Worm (Caenorhabditis elegans) whole organism, L1 larva: ENCODE results near the gene T02H6.10.

Source experiments
- F16B12.6 ChIP-seq: fragments of 150-350 bp; optimal IDR thresholded peaks from 2 replicates; lab custom pipeline; 2014; ENCODE audit warnings: missing biosample characterization, missing genetic modification characterization
- Y116A8C.19 ChIP-seq: sonication (generic microtip); optimal IDR thresholded peaks from 2 replicates; lab custom pipeline; 2016; ENCODE audit warnings: missing compliant biosample characterization, missing genetic modification characterization, borderline replicate concordance
- blmp-1 ChIP-seq: fragments of 150-350 bp; optimal IDR thresholded peaks from 2 replicates; lab custom pipeline; 2014; ENCODE audit warnings: missing biosample characterization, missing genetic modification characterization
- ceh-88 ChIP-seq: fragments of 200-800 bp; sonication (Bioruptor generic); IDR thresholded peaks from 2 replicates; pipeline ENCODE4 v1.3.6; 2022; ENCODE audit warnings: missing genetic modification characterization, missing compliant biosample characterization
- dsc-1 ChIP-seq: sonication (generic microtip); optimal IDR thresholded peaks from 2 replicates; lab custom pipeline; 2016; ENCODE audit warnings: mild to moderate bottlenecking, missing genetic modification characterization, missing compliant biosample characterization
- efl-1 ChIP-seq, 4 experiments: fragments of 150-350 bp; optimal IDR thresholded peaks in 3 of 4; peaks in 1 of 4; 1 replicate in 1 of 4; 2 replicates in 3 of 4; lab custom pipeline; 2014; ENCODE audit warnings: missing biosample characterization in 2 of 4, missing genetic modification characterization in 2 of 4, missing genetic modification reagents in 2 of 4
- egl-27 ChIP-seq, 2 experiments: fragments of 150-350 bp in 1 of 2; sonication (generic microtip); optimal IDR thresholded peaks; 3 replicates each; lab custom pipeline; 2017 to 2018; ENCODE audit warnings: missing biosample characterization in 2 of 2, missing genetic modification characterization in 2 of 2, missing genetic modification reagents in 2 of 2
- elt-3 ChIP-seq, 6 experiments: fragments of 150-350 bp in 1 of 6; sonication (generic microtip); optimal IDR thresholded peaks; 2 replicates each; lab custom pipeline; 2017 to 2018; ENCODE audit warnings: missing biosample characterization in 6 of 6, missing genetic modification characterization in 6 of 6, inconsistent platforms in 1 of 6
- ets-5 ChIP-seq: fragments of 200-800 bp; sonication (Bioruptor generic); IDR thresholded peaks from 2 replicates; pipeline ENCODE4 v1.3.6; 2022; ENCODE audit warnings: missing genetic modification characterization, missing compliant biosample characterization
- fkh-10 ChIP-seq: sonication (generic microtip); optimal IDR thresholded peaks from 2 replicates; lab custom pipeline; 2017; ENCODE audit warnings: missing biosample characterization, missing genetic modification reagents, missing genetic modification characterization
- fkh-4 ChIP-seq: sonication (generic microtip); optimal IDR thresholded peaks from 2 replicates; lab custom pipeline; 2016; ENCODE audit warnings: missing compliant biosample characterization, missing genetic modification characterization, borderline replicate concordance
- hlh-4 ChIP-seq: sonication (generic microtip); optimal IDR thresholded peaks from 2 replicates; lab custom pipeline; 2016; ENCODE audit warnings: mild to moderate bottlenecking, missing genetic modification characterization, missing compliant biosample characterization
- hpl-2 ChIP-seq: fragments of 150-350 bp; optimal IDR thresholded peaks from 2 replicates; lab custom pipeline; 2014; ENCODE audit warnings: missing biosample characterization, missing genetic modification reagents, missing genetic modification characterization
- irx-1 ChIP-seq: sonication (generic microtip); optimal IDR thresholded peaks from 2 replicates; lab custom pipeline; 2016; ENCODE audit warnings: missing genetic modification characterization, missing compliant biosample characterization
- lin-13 ChIP-seq: fragments of 150-350 bp; optimal IDR thresholded peaks from 2 replicates; lab custom pipeline; 2014; ENCODE audit warnings: missing biosample characterization, missing genetic modification reagents, missing genetic modification characterization
- lin-14 ChIP-seq: fragments of 200-800 bp; sonication (Bioruptor generic); optimal IDR thresholded peaks from 2 replicates; lab custom pipeline; 2018; ENCODE audit warnings: mild to moderate bottlenecking, missing genetic modification characterization, moderate library complexity, missing compliant biosample characterization
- lin-15B ChIP-seq: fragments of 150-350 bp; sonication (generic microtip); optimal IDR thresholded peaks from 3 replicates; lab custom pipeline; 2014; ENCODE audit warnings: missing biosample characterization, missing genetic modification characterization
- mdl-1 ChIP-seq, 2 experiments: fragments of 150-350 bp; optimal IDR thresholded peaks; 2 replicates each; lab custom pipeline; 2014 to 2017; ENCODE audit warnings: missing biosample characterization in 2 of 2, missing genetic modification characterization in 2 of 2, inconsistent platforms in 1 of 2
- nhr-19 ChIP-seq: fragments of 200-800 bp; sonication (Bioruptor generic); conservative IDR thresholded peaks from 2 replicates; pipeline ENCODE4 v1.3.6; 2022; ENCODE audit warnings: missing genetic modification characterization, missing compliant biosample characterization
- nhr-20 ChIP-seq: sonication (generic microtip); optimal IDR thresholded peaks from 2 replicates; lab custom pipeline; 2016; ENCODE audit warnings: mild to moderate bottlenecking, missing genetic modification characterization, missing compliant biosample characterization
- nhr-28 ChIP-seq: fragments of 150-350 bp; optimal IDR thresholded peaks from 2 replicates; lab custom pipeline; 2014; ENCODE audit warnings: missing biosample characterization, missing genetic modification characterization
- nhr-47 ChIP-seq: sonication (generic microtip); optimal IDR thresholded peaks from 2 replicates; lab custom pipeline; 2016; ENCODE audit warnings: mild to moderate bottlenecking, missing genetic modification characterization, moderate library complexity, missing compliant biosample characterization
- nhr-71 ChIP-seq: sonication (generic microtip); optimal IDR thresholded peaks from 2 replicates; lab custom pipeline; 2016; ENCODE audit warnings: mild to moderate bottlenecking, missing genetic modification characterization, moderate library complexity, missing compliant biosample characterization
- nhr-76 ChIP-seq: sonication (generic microtip); optimal IDR thresholded peaks from 2 replicates; lab custom pipeline; 2017; ENCODE audit warnings: missing biosample characterization, missing genetic modification characterization
- nhr-90 ChIP-seq: sonication (generic microtip); optimal IDR thresholded peaks from 2 replicates; lab custom pipeline; 2016; ENCODE audit warnings: mild to moderate bottlenecking, missing genetic modification characterization, missing compliant biosample characterization; ENCODE audit not compliant: poor library complexity
- pax-3 ChIP-seq: fragments of 200-800 bp; sonication (Bioruptor generic); optimal IDR thresholded peaks from 2 replicates; lab custom pipeline; 2018; ENCODE audit warnings: mild to moderate bottlenecking, missing genetic modification characterization, moderate library complexity, missing compliant biosample characterization
- rnt-1 ChIP-seq: sonication (generic microtip); optimal IDR thresholded peaks from 2 replicates; lab custom pipeline; 2016; ENCODE audit warnings: mild to moderate bottlenecking, missing genetic modification characterization, moderate library complexity, missing compliant biosample characterization
- skn-1 ChIP-seq: fragments of 150-350 bp; optimal IDR thresholded peaks from 2 replicates; lab custom pipeline; 2014; ENCODE audit warnings: missing biosample characterization, missing genetic modification characterization
- snpc-4 ChIP-seq: fragments of 150-350 bp; optimal IDR thresholded peaks from 2 replicates; lab custom pipeline; 2014; ENCODE audit warnings: missing biosample characterization, missing genetic modification characterization
- snu-23 ChIP-seq: sonication (generic microtip); optimal IDR thresholded peaks from 2 replicates; lab custom pipeline; 2016; ENCODE audit warnings: missing genetic modification characterization, missing compliant biosample characterization
- sox-4 ChIP-seq: sonication (generic microtip); optimal IDR thresholded peaks from 2 replicates; lab custom pipeline; 2016; ENCODE audit warnings: missing genetic modification characterization, missing compliant biosample characterization
- tlp-1 ChIP-seq: fragments of 150-350 bp; optimal IDR thresholded peaks from 2 replicates; lab custom pipeline; 2014; ENCODE audit warnings: missing biosample characterization, missing genetic modification characterization
- unc-62 ChIP-seq: fragments of 150-350 bp; optimal IDR thresholded peaks from 2 replicates; lab custom pipeline; 2014; ENCODE audit warnings: missing biosample characterization, missing genetic modification reagents, missing genetic modification characterization
- unc-98 ChIP-seq: fragments of 200-800 bp; sonication (Bioruptor generic); IDR thresholded peaks from 2 replicates; pipeline ENCODE4 v1.3.6; 2022; ENCODE audit warnings: missing genetic modification characterization, missing compliant biosample characterization
- zip-4 ChIP-seq: fragments of 200-800 bp; sonication (Bioruptor generic); optimal IDR thresholded peaks from 2 replicates; lab custom pipeline; 2018; ENCODE audit warnings: mild to moderate bottlenecking, missing genetic modification characterization, moderate library complexity, missing compliant biosample characterization
- ztf-11 ChIP-seq, 2 experiments: sonication (generic microtip); optimal IDR thresholded peaks; 2 replicates each; lab custom pipeline; 2016 to 2017; ENCODE audit warnings: missing genetic modification characterization in 2 of 2, missing biosample characterization in 1 of 2, missing compliant biosample characterization in 1 of 2
- ztf-4 ChIP-seq: fragments of 150-350 bp; optimal IDR thresholded peaks from 2 replicates; lab custom pipeline; 2014; ENCODE audit warnings: missing biosample characterization, missing genetic modification characterization

T02H6.10 gene

DNA sequence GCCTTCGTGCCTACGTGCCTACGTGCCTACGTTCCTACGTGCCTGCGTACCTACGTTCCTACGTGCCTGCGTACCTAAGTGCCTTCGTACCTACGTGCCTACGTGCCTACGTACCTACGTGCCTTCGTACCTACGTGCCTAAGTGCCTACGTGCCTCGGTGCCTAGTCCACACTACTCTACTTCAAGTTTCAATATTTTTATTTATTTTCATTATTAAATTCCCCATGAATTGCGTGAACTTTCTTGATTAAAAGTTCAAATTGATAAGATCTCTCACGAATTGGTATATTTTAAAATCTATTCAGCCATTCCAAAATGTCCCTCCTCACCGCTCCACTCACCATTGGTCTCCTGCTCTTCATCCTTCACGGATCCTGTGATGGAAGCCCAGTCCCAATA, 6.4 kb downstream of the T02H6.10 start, which contains the start of gene Y39F10C.3:
TSS of gene Y39F10C.3 (plus strand) at position 301 of the 400 bp plus-strand sequence.
- TF ChIP-seq nhr-76 (tag; lab: Kevin White, UChicago) (no peak), irx-1 (tag; lab: Kevin White, UChicago) (no peak), lin-15B (tag; lab: Kevin White, UChicago) (no peak), egl-27 (tag; optimal IDR thresholded peaks at IDR 0.05; lab: Kevin White, UChicago) (no peak), zip-4 (no peak)

ce11 chrII:671025-671424, 9.5 kb downstream of the T02H6.10 start, which contains the start of gene sri-46:
TSS of gene sri-46 (minus strand) at chrII:671125.
- no peak for TF ChIP-seq snu-23 (GFP tag; lab: Kevin White, UChicago)
- no peak for TF ChIP-seq nhr-20 (tag; lab: Kevin White, UChicago)
- TF ChIP-seq irx-1 (tag; lab: Kevin White, UChicago) = no peak
- no peak for TF ChIP-seq ets-5 (GFP tag; lab: Robert Waterston, UW)
- no peak for TF ChIP-seq F16B12.6
- no peak for TF ChIP-seq pax-3 (tag; lab: Kevin White, UChicago)
- TF ChIP-seq nhr-28 (tag; lab: Kevin White, UChicago) = no peak
- TF ChIP-seq Y116A8C.19 = no peak
- TF ChIP-seq mdl-1 (tag; optimal IDR thresholded peaks at IDR 0.05; lab: Kevin White, UChicago) = no peak
- no peak for TF ChIP-seq ztf-4 (tag; lab: Kevin White, UChicago)
- no peak for TF ChIP-seq nhr-90 (tag; lab: Kevin White, UChicago)
- TF ChIP-seq nhr-19 = no peak
- no peak for TF ChIP-seq tlp-1 (tag; lab: Kevin White, UChicago)
- no peak for TF ChIP-seq elt-3 (tag; optimal IDR thresholded peaks at IDR 0.05; lab: Kevin White, UChicago)
- no peak for TF ChIP-seq hpl-2 (GFP tag; lab: Kevin White, UChicago)
- TF ChIP-seq nhr-47 (tag; lab: Kevin White, UChicago) = no peak

ce11 chrII:667864-668263, 12.6 kb downstream of the T02H6.10 start:
- no peak for TF ChIP-seq efl-1 (optimal IDR thresholded peaks at IDR 0.05; lab: Kevin White, UChicago)
- TF ChIP-seq efl-1 (GFP tag; optimal IDR thresholded peaks at IDR 0.05 in 1 of 2; lab: Kevin White, UChicago) = peak in 1 of 2 experiments; percentile 74
- no peak for TF ChIP-seq zip-4
- no peak for TF ChIP-seq snpc-4 (tag; lab: Kevin White, UChicago)
- no peak for TF ChIP-seq sox-4
- no peak for TF ChIP-seq nhr-90 (tag; lab: Kevin White, UChicago)

DNA sequence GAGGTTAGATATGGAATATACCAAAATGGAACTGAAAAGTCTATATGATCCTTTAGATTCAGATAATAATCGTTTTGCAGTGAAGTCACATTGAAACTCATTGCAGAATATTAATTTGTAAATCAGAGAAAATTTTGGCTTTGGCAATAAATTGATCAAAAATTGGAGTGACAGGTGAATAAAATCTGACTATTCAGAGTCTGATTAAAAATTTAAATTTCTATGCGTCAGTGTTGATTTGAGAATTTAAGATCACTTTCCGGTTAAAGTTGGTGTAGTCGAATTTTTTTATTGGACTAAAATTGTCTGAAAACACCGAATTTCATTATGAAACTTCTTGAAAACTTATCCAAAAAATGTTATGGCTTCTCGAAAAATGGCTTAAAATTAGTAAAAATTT, 18.8 kb downstream of the T02H6.10 start, which contains the start of gene sri-45:
TSS of gene sri-45 (minus strand) at position 101 of the 400 bp plus-strand sequence.
- no peak for TF ChIP-seq dsc-1 (tag; lab: Kevin White, UChicago)
- TF ChIP-seq blmp-1 (tag; lab: Kevin White, UChicago) = no peak
- TF ChIP-seq nhr-71 (tag; lab: Kevin White, UChicago) = no peak
- TF ChIP-seq unc-62 (GFP tag; lab: Kevin White, UChicago) = no peak
- no peak for TF ChIP-seq unc-98
- no peak for TF ChIP-seq rnt-1
- TF ChIP-seq lin-14 (GFP tag; lab: Kevin White, UChicago) = no peak
- no peak for TF ChIP-seq ztf-11 (tag; optimal IDR thresholded peaks at IDR 0.05; lab: Kevin White, UChicago)
- TF ChIP-seq skn-1 (tag; lab: Kevin White, UChicago) = no peak
- TF ChIP-seq lin-13 = no peak
- TF ChIP-seq fkh-4 = no peak

- TF ChIP-seq hlh-4 (tag; lab: Kevin White, UChicago) = no peak
- TF ChIP-seq fkh-10 = no peak
- no peak for TF ChIP-seq ceh-88 (GFP tag; lab: Robert Waterston, UW)
Measured at ce11 chrII:658369-658768, 22.1 kb downstream of the T02H6.10 start, which contains the start of gene sdz-24. TSS of gene sdz-24 (plus strand) at chrII:658669.
